Worm (Caenorhabditis elegans) whole organism, L3 larva: Measurements from ENCODE around the gene col-93.

ENCODE experiments used
- ZK546.5 ChIP-seq: sonication (generic microtip); optimal IDR thresholded peaks from 2 replicates; lab custom pipeline; 2017; ENCODE audit warnings: missing biosample characterization, missing genetic modification characterization
- aly-2 ChIP-seq: fragments of 150-350 bp; optimal IDR thresholded peaks from 2 replicates; lab custom pipeline; 2014; ENCODE audit warnings: missing biosample characterization, missing genetic modification characterization
- ceh-28 ChIP-seq: fragments of 150-350 bp; optimal IDR thresholded peaks from 2 replicates; lab custom pipeline; 2014; ENCODE audit warnings: missing biosample characterization, missing genetic modification reagents, missing genetic modification characterization
- eor-1 ChIP-seq, 2 experiments: fragments of 150-350 bp; optimal IDR thresholded peaks; 2 replicates each; lab custom pipeline; 2014 to 2018; ENCODE audit warnings: missing biosample characterization in 2 of 2, missing genetic modification characterization in 2 of 2
- fkh-2 ChIP-seq: fragments of 150-350 bp; optimal IDR thresholded peaks from 2 replicates; lab custom pipeline; 2014; ENCODE audit warnings: missing biosample characterization, missing genetic modification reagents, missing genetic modification characterization
- fos-1 ChIP-seq: fragments of 150-350 bp; optimal IDR thresholded peaks from 2 replicates; lab custom pipeline; 2014; ENCODE audit warnings: missing biosample characterization, missing genetic modification characterization
- lin-39 ChIP-seq: fragments of 150-350 bp; optimal IDR thresholded peaks from 2 replicates; lab custom pipeline; 2018; ENCODE audit warnings: missing biosample characterization, missing genetic modification reagents, missing genetic modification characterization
- nhr-237 ChIP-seq: fragments of 150-350 bp; optimal IDR thresholded peaks from 2 replicates; lab custom pipeline; 2014; ENCODE audit warnings: missing biosample characterization, missing genetic modification characterization
- nhr-28 ChIP-seq: fragments of 150-350 bp; optimal IDR thresholded peaks from 2 replicates; lab custom pipeline; 2014; ENCODE audit warnings: missing biosample characterization, missing genetic modification characterization
- pha-4 ChIP-seq: fragments of 150-350 bp; optimal IDR thresholded peaks from 2 replicates; lab custom pipeline; 2014; ENCODE audit warnings: missing biosample characterization, missing genetic modification reagents, missing genetic modification characterization
- pqm-1 ChIP-seq: fragments of 150-350 bp; optimal IDR thresholded peaks from 2 replicates; lab custom pipeline; 2017; ENCODE audit warnings: missing biosample characterization, missing genetic modification characterization, inconsistent platforms
- snpc-4 ChIP-seq: fragments of 150-350 bp; optimal IDR thresholded peaks from 2 replicates; lab custom pipeline; 2014; ENCODE audit warnings: missing biosample characterization, missing genetic modification characterization
- ztf-11 ChIP-seq: fragments of 150-350 bp; optimal IDR thresholded peaks from 2 replicates; lab custom pipeline; 2014; ENCODE audit warnings: missing biosample characterization, missing genetic modification characterization
- ztf-4 ChIP-seq: fragments of 150-350 bp; optimal IDR thresholded peaks from 2 replicates; lab custom pipeline; 2014; ENCODE audit warnings: missing biosample characterization, missing genetic modification characterization

DNA sequence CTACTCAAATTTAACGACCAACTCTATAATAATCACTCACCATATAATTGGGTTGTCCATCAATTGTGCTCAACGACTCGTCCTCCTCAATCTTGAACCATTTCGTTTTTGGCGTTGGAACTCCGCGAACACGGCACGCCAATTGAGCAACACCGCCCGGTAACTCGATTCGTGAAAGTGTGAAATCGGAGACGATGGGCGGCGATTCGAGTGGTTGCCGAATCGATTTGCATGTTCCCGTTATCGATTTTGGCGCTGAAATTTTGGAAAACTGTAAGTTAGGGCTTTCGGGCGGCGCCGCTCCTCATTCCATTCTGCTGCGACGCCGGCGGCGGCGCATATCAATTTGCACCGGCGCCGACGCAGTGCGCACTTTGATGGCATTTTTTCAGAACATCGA, 33.7 kb downstream of the col-93 start:
- TF ChIP-seq fkh-2 (tag; lab: Kevin White, UChicago), result no peak
- TF ChIP-seq ceh-28 (tag; lab: Kevin White, UChicago), result no peak
- TF ChIP-seq pqm-1 (tag; lab: Kevin White, UChicago), result no peak
- TF ChIP-seq nhr-237 (tag; lab: Kevin White, UChicago), result no peak
- no peak for TF ChIP-seq snpc-4 (tag; lab: Kevin White, UChicago)
- TF ChIP-seq nhr-28 (tag; lab: Kevin White, UChicago), result no peak
- TF ChIP-seq fos-1 (tag; lab: Kevin White, UChicago), result no peak
- TF ChIP-seq pha-4 (tag; lab: Kevin White, UChicago), result no peak
- TF ChIP-seq ztf-11 (tag; lab: Kevin White, UChicago), result no peak
- TF ChIP-seq eor-1 (tag; optimal IDR thresholded peaks at IDR 0.05; lab: Kevin White, UChicago), result no peak
- TF ChIP-seq ZK546.5 (tag; lab: Kevin White, UChicago), result no peak
- no peak for TF ChIP-seq aly-2 (tag; lab: Kevin White, UChicago)
- TF ChIP-seq ztf-4, result no peak
- no peak for TF ChIP-seq lin-39 (tag; lab: Kevin White, UChicago)
